Fruit fly (Drosophila melanogaster): ENCODE data around the gene Cyp313a5.

- TF ChIP-seq Dif (GFP tag; optimal IDR thresholded peaks at IDR 0.05; ENCODE audit: partially characterized antibody) (no peak), usp (GFP tag; optimal IDR thresholded peaks at IDR 0.05) (no peak), psq (GFP tag; optimal IDR thresholded peaks at IDR 0.05) (no peak), br (GFP tag; optimal IDR thresholded peaks at IDR 0.05) (no peak), sage (GFP tag; optimal IDR thresholded peaks at IDR 0.05) (no peak), lola (GFP tag; optimal IDR thresholded peaks at IDR 0.05) (no peak), pan (optimal IDR thresholded peaks at IDR 0.05) (no peak), fru (GFP tag; optimal IDR thresholded peaks at IDR 0.05) (no peak), OdsH (GFP tag; optimal IDR thresholded peaks at IDR 0.05) (no peak), rgr (GFP tag; optimal IDR thresholded peaks at IDR 0.05) (no peak)
These were observed 35.5 kb upstream of the Cyp313a5 start for dm6 chr3R:12269889-12270403.

Data from whole organism, wandering third instar larva.